Fruit fly (Drosophila melanogaster): ENCODE results near the gene CG11722.

The CG11722 gene

dm6 chr3R:10042664-10043372 lies 2.5 kb downstream of the CG11722 start, which contains the start of the genes Mical and CG3909 (continued):
- TF ChIP-seq CG6654 (GFP tag; optimal IDR thresholded peaks at IDR 0.05) (no peak), CG4404 (GFP tag; IDR thresholded peaks at IDR 0.05) (peak; percentile 52; the same call in 1 of the 2 replicates), CG8089 (GFP tag; optimal IDR thresholded peaks at IDR 0.05) (no peak), CG6689 (GFP tag; IDR thresholded peaks at IDR 0.05) (peak; percentile 90), CG2678 (tag; optimal IDR thresholded peaks at IDR 0.05) (peak; percentile 92), amos (GFP tag; IDR thresholded peaks at IDR 0.05; ENCODE audit: partially characterized antibody) (peak; percentile 42; the same call in 1 of the 2 replicates), Gsc (GFP tag; IDR thresholded peaks at IDR 0.05) (no peak), Bgb (GFP tag; IDR thresholded peaks at IDR 0.05; ENCODE audit: partially characterized antibody) (peak; percentile 46), kni (GFP tag; optimal IDR thresholded peaks at IDR 0.05) (no peak), zen2 (GFP tag; IDR thresholded peaks at IDR 0.05; ENCODE audit: partially characterized antibody) (no peak), z (GFP tag; IDR thresholded peaks at IDR 0.05) (no peak), pb (GFP tag; optimal IDR thresholded peaks at IDR 0.05) (no peak), Max (GFP tag; optimal IDR thresholded peaks at IDR 0.05) (peak; percentile 31), CG8924 (tag; optimal IDR thresholded peaks at IDR 0.05) (peak; percentile 92), br (optimal IDR thresholded peaks at IDR 0.05) (no peak), CG42726 (GFP tag; IDR thresholded peaks at IDR 0.05; ENCODE audit: partially characterized antibody) (peak; percentile 51; the same call in 1 of the 2 replicates), Sox100B (GFP tag; optimal IDR thresholded peaks at IDR 0.05) (peak; percentile 83), chm (GFP tag; IDR thresholded peaks at IDR 0.05) (peak; percentile 85), CG10654 (GFP tag; optimal IDR thresholded peaks at IDR 0.05) (peak; percentile 75), H2.0 (GFP tag; IDR thresholded peaks at IDR 0.05) (peak; percentile 91), CG34376 (GFP tag; optimal IDR thresholded peaks at IDR 0.05) (peak; percentile 36), CG6175 (GFP tag; IDR thresholded peaks at IDR 0.05) (peak; percentile 73; the same call in 2 of the 3 replicates), CG1529 (GFP tag; optimal IDR thresholded peaks at IDR 0.05) (peak; percentile 15), pho (GFP tag; optimal IDR thresholded peaks at IDR 0.05) (peak; percentile 51), C15 (GFP tag; IDR thresholded peaks at IDR 0.05) (peak; percentile 72; the same call in 2 of the 3 replicates), Ets97D (GFP tag; optimal IDR thresholded peaks at IDR 0.05) (peak; percentile 37), kah (GFP tag; optimal IDR thresholded peaks at IDR 0.05) (no peak), tx (GFP tag; optimal IDR thresholded peaks at IDR 0.05) (peak; percentile 43), CHES-1-like (GFP tag; optimal IDR thresholded peaks at IDR 0.05) (peak; percentile 52), nau (GFP tag; optimal IDR thresholded peaks at IDR 0.05) (peak; percentile 20), hb (GFP tag; IDR thresholded peaks at IDR 0.05; ENCODE audit: partially characterized antibody) (peak; percentile 56; the same call in 1 of the 3 replicates), odd (GFP tag; optimal IDR thresholded peaks at IDR 0.05) (peak; percentile 28), ac (GFP tag; optimal IDR thresholded peaks at IDR 0.05) (no peak), Med (GFP tag) (peak; percentile 83), CG7839 (tag; optimal IDR thresholded peaks at IDR 0.05) (peak; percentile 90), CG32767 (GFP tag; IDR thresholded peaks at IDR 0.05) (peak; percentile 76; the same call in 1 of the 2 replicates), mld (GFP tag; IDR thresholded peaks at IDR 0.05; ENCODE audit: partially characterized antibody) (no peak), ssp (GFP tag; IDR thresholded peaks at IDR 0.05) (peak; percentile 83), CG9609 (GFP tag; optimal IDR thresholded peaks at IDR 0.05) (no peak), luna (GFP tag; optimal IDR thresholded peaks at IDR 0.05) (no peak), D19A (tag; optimal IDR thresholded peaks at IDR 0.05) (peak; percentile 82), grau (tag; optimal IDR thresholded peaks at IDR 0.05) (peak; percentile 90), CG4328 (GFP tag; optimal IDR thresholded peaks at IDR 0.05) (peak; percentile 69), CG2120 (GFP tag; optimal IDR thresholded peaks at IDR 0.05) (peak; percentile 83), HLH4C (GFP tag; IDR thresholded peaks at IDR 0.05; ENCODE audit: partially characterized antibody) (peak; percentile 64), Hr51 (GFP tag; optimal IDR thresholded peaks at IDR 0.05) (peak; percentile 5 to 90), CG3065 (GFP tag; optimal IDR thresholded peaks at IDR 0.05) (peak; percentile 38), Dip2 (GFP tag; IDR thresholded peaks at IDR 0.05) (no peak), Drgx (GFP tag; IDR thresholded peaks at IDR 0.05) (peak; percentile 80)

Measured in whole organism, embryonic.